Fruit fly (Drosophila melanogaster) whole organism, embryonic: Measurements from ENCODE around the gene CG3408.

Experiments used
- CG10366 ChIP-seq: fragments of 200-800 bp; sonication (Bioruptor generic); IDR thresholded peaks from 2 replicates; pipeline ENCODE4 v1.3.6; 2022; ENCODE audit warnings: missing biosample characterization, missing genetic modification characterization
- CG10959 ChIP-seq: fragments of 200-800 bp; sonication (Bioruptor generic); IDR thresholded peaks from 2 replicates; pipeline ENCODE4 v1.3.6; 2022; ENCODE audit warnings: missing biosample characterization, missing genetic modification characterization
- CG11504 ChIP-seq: fragments of 200-800 bp; sonication (Bioruptor generic); optimal IDR thresholded peaks from 3 replicates; lab custom pipeline; 2019; ENCODE audit warnings: missing biosample characterization, mild to moderate bottlenecking, missing genetic modification characterization, moderate library complexity
- CG12104 ChIP-seq: fragments of 200-800 bp; sonication (Bioruptor generic); optimal IDR thresholded peaks from 3 replicates; lab custom pipeline; 2016; ENCODE audit warnings: missing biosample characterization, missing genetic modification characterization
- CG12659 ChIP-seq: fragments of 200-800 bp; sonication (Bioruptor generic); optimal IDR thresholded peaks from 3 replicates; lab custom pipeline; 2017; ENCODE audit warnings: mild to moderate bottlenecking, missing biosample characterization, missing genetic modification reagents, missing genetic modification characterization
- CG14667 ChIP-seq: fragments of 200-800 bp; sonication (Bioruptor generic); IDR thresholded peaks from 2 replicates; pipeline ENCODE4 v1.3.6; 2022; ENCODE audit warnings: missing biosample characterization, missing genetic modification characterization
- CG15514 ChIP-seq: fragments of 200-800 bp; sonication (Bioruptor generic); optimal IDR thresholded peaks from 3 replicates; lab custom pipeline; 2017; ENCODE audit warnings: missing biosample characterization, missing genetic modification characterization, mild to moderate bottlenecking, moderate library complexity, missing genetic modification reagents
- CG15696 ChIP-seq: fragments of 200-800 bp; sonication (Bioruptor generic); optimal IDR thresholded peaks from 2 replicates; lab custom pipeline; 2019; ENCODE audit warnings: missing biosample characterization, mild to moderate bottlenecking, missing genetic modification characterization, moderate library complexity
- CG17612 ChIP-seq: fragments of 200-800 bp; sonication (Bioruptor generic); IDR thresholded peaks from 2 replicates; pipeline ENCODE4 v1.3.6; 2022; ENCODE audit warnings: missing biosample characterization, missing genetic modification characterization
- CG3163 ChIP-seq: fragments of 200-800 bp; sonication (Bioruptor generic); optimal IDR thresholded peaks from 3 replicates; lab custom pipeline; 2016; ENCODE audit warnings: missing biosample characterization, missing genetic modification characterization
- CG4360 ChIP-seq: fragments of 200-800 bp; sonication (Bioruptor generic); IDR thresholded peaks from 2 replicates; pipeline ENCODE4 v1.3.6; 2022; ENCODE audit warnings: missing biosample characterization, missing genetic modification characterization
- CG43689 ChIP-seq: fragments of 200-800 bp; sonication (Bioruptor generic); IDR thresholded peaks from 2 replicates; pipeline ENCODE4 v1.3.6; 2022; ENCODE audit warnings: missing biosample characterization, missing genetic modification characterization
- CG6791 ChIP-seq: fragments of 200-800 bp; sonication (Bioruptor generic); IDR thresholded peaks from 3 replicates; pipeline ENCODE4 v1.3.6; 2022; ENCODE audit warnings: missing biosample characterization, missing genetic modification characterization; ENCODE audit not compliant: partially characterized antibody
- CG7556 ChIP-seq: fragments of 200-800 bp; sonication (Bioruptor generic); optimal IDR thresholded peaks from 2 replicates; lab custom pipeline; 2017; ENCODE audit warnings: missing biosample characterization, mild to moderate bottlenecking, missing genetic modification characterization
- CG7839 ChIP-seq: fragments of 200-800 bp; sonication (Bioruptor generic); optimal IDR thresholded peaks from 3 replicates; lab custom pipeline; 2018; ENCODE audit warnings: missing biosample characterization, mild to moderate bottlenecking, missing genetic modification characterization, moderate library complexity
- CG8290 ChIP-seq, 3 experiments: fragments of 200-800 bp; sonication (Bioruptor generic); optimal IDR thresholded peaks; 2 replicates each; lab custom pipeline; 2016 to 2019; ENCODE audit warnings: missing biosample characterization in 3 of 3, missing genetic modification characterization in 3 of 3, mild to moderate bottlenecking in 2 of 3, moderate library complexity in 1 of 3
- CG8359 ChIP-seq: fragments of 200-800 bp; sonication (Bioruptor generic); optimal IDR thresholded peaks from 2 replicates; lab custom pipeline; 2017; ENCODE audit warnings: missing biosample characterization, mild to moderate bottlenecking, missing genetic modification characterization, borderline replicate concordance
- Dbx ChIP-seq: fragments of 200-800 bp; sonication (Bioruptor generic); IDR thresholded peaks from 3 replicates; pipeline ENCODE4 v1.3.6; 2022; ENCODE audit warnings: missing biosample characterization, missing genetic modification characterization
- Doc2 ChIP-seq: fragments of 200-800 bp; sonication (Bioruptor generic); IDR thresholded peaks from 2 replicates; pipeline ENCODE4 v1.3.6; 2022; ENCODE audit warnings: missing biosample characterization, missing genetic modification characterization
- Drgx ChIP-seq: fragments of 200-800 bp; sonication (Bioruptor generic); IDR thresholded peaks from 2 replicates; pipeline ENCODE4 v1.3.6; 2022; ENCODE audit warnings: missing biosample characterization, missing genetic modification characterization
- ERR ChIP-seq: fragments of 200-800 bp; sonication (Bioruptor generic); optimal IDR thresholded peaks from 2 replicates; lab custom pipeline; 2016; ENCODE audit warnings: missing biosample characterization, missing genetic modification characterization
- Elba2 ChIP-seq: fragments of 200-800 bp; sonication (Bioruptor generic); optimal IDR thresholded peaks from 3 replicates; lab custom pipeline; 2016; ENCODE audit warnings: missing biosample characterization, missing genetic modification characterization
- Ets97D ChIP-seq: fragments of 200-800 bp; sonication (Bioruptor generic); optimal IDR thresholded peaks from 3 replicates; lab custom pipeline; 2016; ENCODE audit warnings: missing biosample characterization, missing genetic modification characterization
- H15 ChIP-seq: fragments of 200-800 bp; sonication (Bioruptor generic); IDR thresholded peaks from 3 replicates; pipeline ENCODE4 v1.3.6; 2022; ENCODE audit warnings: missing biosample characterization, missing genetic modification characterization
- HLH3B ChIP-seq: fragments of 200-800 bp; sonication (Bioruptor generic); IDR thresholded peaks from 2 replicates; pipeline ENCODE4 v1.3.6; 2022; ENCODE audit warnings: missing biosample characterization, missing genetic modification characterization
- HmgZ ChIP-seq: fragments of 200-800 bp; sonication (Bioruptor generic); optimal IDR thresholded peaks from 2 replicates; lab custom pipeline; 2018; ENCODE audit warnings: missing biosample characterization, mild to moderate bottlenecking, missing genetic modification characterization
- Hmr ChIP-seq: fragments of 200-800 bp; sonication (Bioruptor generic); optimal IDR thresholded peaks from 3 replicates; lab custom pipeline; 2017; ENCODE audit warnings: mild to moderate bottlenecking, missing biosample characterization, missing genetic modification reagents, missing genetic modification characterization
- Lhr ChIP-seq: fragments of 200-800 bp; sonication (Bioruptor generic); optimal IDR thresholded peaks from 3 replicates; lab custom pipeline; 2017; ENCODE audit warnings: mild to moderate bottlenecking, missing biosample characterization, missing genetic modification reagents, missing genetic modification characterization
- Lim3 ChIP-seq: fragments of 200-800 bp; sonication (Bioruptor generic); IDR thresholded peaks from 2 replicates; pipeline ENCODE4 v1.3.6; 2022; ENCODE audit warnings: missing biosample characterization, missing genetic modification characterization
- Med ChIP-seq: fragments of 200-800 bp; sonication (Bioruptor generic); peaks from one replicate; lab custom pipeline; 2016; ENCODE audit warnings: missing biosample characterization, missing genetic modification characterization, mild to moderate bottlenecking, inconsistent platforms, moderate library complexity
- Six4 ChIP-seq: fragments of 200-800 bp; sonication (Bioruptor generic); optimal IDR thresholded peaks from 2 replicates; lab custom pipeline; 2016; ENCODE audit warnings: missing biosample characterization, missing genetic modification characterization
- Xrp1 ChIP-seq: fragments of 200-800 bp; sonication (Bioruptor generic); IDR thresholded peaks from 2 replicates; pipeline ENCODE4 v1.3.6; 2022; ENCODE audit warnings: missing biosample characterization, missing genetic modification characterization
- bcd ChIP-seq: fragments of 200-800 bp; sonication (Bioruptor generic); optimal IDR thresholded peaks from 2 replicates; lab custom pipeline; 2017; ENCODE audit warnings: missing biosample characterization, mild to moderate bottlenecking, missing genetic modification characterization
- ci ChIP-seq: fragments of 200-800 bp; sonication (Bioruptor generic); IDR thresholded peaks from 3 replicates; pipeline ENCODE4 v1.3.6; 2022; ENCODE audit warnings: missing biosample characterization, missing genetic modification characterization
- dmrt11E ChIP-seq: fragments of 200-800 bp; sonication (Bioruptor generic); optimal IDR thresholded peaks from 3 replicates; lab custom pipeline; 2018; ENCODE audit warnings: missing biosample characterization, mild to moderate bottlenecking, missing genetic modification characterization, moderate library complexity
- dysf ChIP-seq: fragments of 200-800 bp; sonication (Bioruptor generic); IDR thresholded peaks from 3 replicates; pipeline ENCODE4 v1.3.6; 2022; ENCODE audit warnings: missing biosample characterization, missing genetic modification characterization
- esg ChIP-seq: fragments of 200-800 bp; sonication (Bioruptor generic); conservative IDR thresholded peaks from 2 replicates; pipeline ENCODE4 v1.3.6; 2022; ENCODE audit warnings: missing biosample characterization, missing genetic modification characterization
- fd3F ChIP-seq: fragments of 200-800 bp; sonication (Bioruptor generic); optimal IDR thresholded peaks from 2 replicates; lab custom pipeline; 2018; ENCODE audit warnings: missing biosample characterization, mild to moderate bottlenecking, missing genetic modification characterization, moderate library complexity
- gem ChIP-seq: fragments of 200-800 bp; sonication (Bioruptor generic); optimal IDR thresholded peaks from 2 replicates; lab custom pipeline; 2019; ENCODE audit warnings: missing biosample characterization, mild to moderate bottlenecking, missing genetic modification characterization, moderate library complexity
- hkb ChIP-seq, 2 experiments: fragments of 200-800 bp in 1 of 2; fragments of >200 bp in 1 of 2; sonication (Bioruptor generic) in 1 of 2; IDR thresholded peaks in 1 of 2; optimal IDR thresholded peaks in 1 of 2; 2 replicates each; pipeline versions ENCODE4 v1.3.6 to Lab custom; 2017 to 2022; ENCODE audit warnings: missing biosample characterization in 1 of 2, missing genetic modification characterization in 1 of 2
- jumu ChIP-seq: fragments of 200-800 bp; sonication (Bioruptor generic); optimal IDR thresholded peaks from 3 replicates; lab custom pipeline; 2016; ENCODE audit warnings: missing biosample characterization, missing genetic modification characterization
- row ChIP-seq: fragments of 200-800 bp; sonication (Bioruptor generic); IDR thresholded peaks from 3 replicates; pipeline ENCODE4 v1.3.6; 2022; ENCODE audit warnings: missing biosample characterization, missing genetic modification characterization
- sisA ChIP-seq: fragments of 200-800 bp; sonication (Bioruptor generic); IDR thresholded peaks from 2 replicates; pipeline ENCODE4 v1.3.6; 2022; ENCODE audit warnings: missing biosample characterization, missing genetic modification characterization
- slbo ChIP-seq: fragments of 200-800 bp; sonication (Bioruptor generic); IDR thresholded peaks from 2 replicates; pipeline ENCODE4 v1.3.6; 2022; ENCODE audit warnings: missing biosample characterization, missing genetic modification characterization
- sqz ChIP-seq: fragments of 200-800 bp; sonication (Bioruptor generic); optimal IDR thresholded peaks from 3 replicates; lab custom pipeline; 2018; ENCODE audit warnings: missing biosample characterization, mild to moderate bottlenecking, missing genetic modification characterization
- trh ChIP-seq: fragments of 200-800 bp; sonication (Bioruptor generic); optimal IDR thresholded peaks from 2 replicates; lab custom pipeline; 2016; ENCODE audit warnings: missing biosample characterization, missing genetic modification characterization
- twi ChIP-seq: fragments of 200-800 bp; optimal IDR thresholded peaks from 2 replicates; lab custom pipeline; 2019; ENCODE audit warnings: missing biosample characterization, mild to moderate bottlenecking, missing genetic modification characterization, moderate library complexity
- vvl ChIP-seq: fragments of 200-800 bp; sonication (Bioruptor generic); IDR thresholded peaks from 2 replicates; pipeline ENCODE4 v1.3.6; 2022; ENCODE audit warnings: missing biosample characterization, missing genetic modification characterization

Gene CG3408

DNA sequence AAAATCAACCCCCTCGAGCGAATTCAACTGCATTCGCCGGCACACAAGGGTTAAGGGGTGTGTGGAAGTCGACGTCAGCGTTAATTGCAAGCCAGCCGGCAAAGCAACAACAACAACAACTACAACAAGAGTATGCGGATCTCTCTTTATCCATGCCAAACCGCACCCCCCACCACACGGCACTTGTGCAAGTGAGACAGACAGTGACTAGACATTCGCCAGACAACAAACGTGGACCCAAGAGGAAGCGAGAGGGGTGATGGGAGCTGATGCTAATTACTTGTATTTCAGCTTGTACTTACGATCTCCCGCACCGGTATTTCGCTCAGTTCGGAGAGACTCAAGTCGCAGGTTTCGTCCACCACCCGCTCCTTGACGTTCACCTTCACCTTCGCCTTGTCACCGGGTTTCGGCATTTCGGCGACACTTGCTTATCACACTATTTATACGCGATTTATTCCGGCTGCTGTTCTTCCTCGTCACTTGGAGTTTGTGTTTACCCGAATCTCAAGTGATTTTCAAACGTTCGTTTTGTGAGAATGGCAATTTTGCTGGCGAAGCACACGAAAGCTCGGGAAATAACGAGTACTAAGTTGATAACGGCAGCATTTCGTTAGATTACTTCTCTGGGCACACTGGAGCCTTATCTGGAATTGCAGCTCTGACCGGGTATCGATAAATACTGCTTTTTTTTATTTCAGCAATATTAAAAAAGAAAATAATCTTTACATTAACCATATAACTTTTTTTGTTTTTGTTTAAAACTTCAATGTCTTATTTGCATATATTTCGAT lies at the start of gene CG3408 (continued):
- TF ChIP-seq CG12104 (peak; percentile 7), CG15696 (tag; lab: Kevin White, UChicago) (no peak), CG12659 (GFP tag; lab: Kevin White, UChicago) (peak; percentile 71), CG43689 (GFP tag; lab: Robert Waterston, UW) (no peak), Ets97D (GFP tag; lab: Kevin White, UChicago) (peak; percentile 98), jumu (no peak), Lhr (GFP tag; lab: Kevin White, UChicago) (peak; percentile 82), CG3163 (no peak), trh (no peak), sqz (peak; percentile 64), bcd (no peak), Hmr (GFP tag; lab: Kevin White, UChicago) (peak; percentile 48), CG6791 (GFP tag; lab: Robert Waterston, UW) (0 out of 3 replicates have a peak, but pooled peaks have one; percentile 16), Six4 (GFP tag; lab: Kevin White, UChicago) (no peak), CG8359 (GFP tag; lab: Kevin White, UChicago) (no peak), HmgZ (tag; lab: Kevin White, UChicago) (peak; percentile 71), CG10959 (peak; percentile 74; the same call in 1 of the 2 replicates), Dbx (GFP tag; lab: Robert Waterston, UW) (0 out of 3 replicates have a peak, but pooled peaks have one; percentile 7), twi (tag; lab: Kevin White, UChicago) (no peak), hkb (optimal IDR thresholded peaks at IDR 0.05; lab: Kevin White, UChicago) (no peak), hkb (GFP tag; IDR thresholded peaks at IDR 0.05; lab: Robert Waterston, UW) (no peak), CG17612 (GFP tag; lab: Robert Waterston, UW) (no peak), CG7556 (GFP tag; lab: Kevin White, UChicago) (peak; percentile 6), Elba2 (GFP tag; lab: Kevin White, UChicago) (no peak), Xrp1 (GFP tag; lab: Robert Waterston, UW) (0 out of 2 replicates have a peak, but pooled peaks have one; percentile 18), CG7839 (tag; lab: Kevin White, UChicago) (peak; percentile 26), H15 (GFP tag; lab: Robert Waterston, UW) (no peak), CG15514 (GFP tag; lab: Kevin White, UChicago) (peak; percentile 73)

- TF ChIP-seq dysf (GFP tag; lab: Robert Waterston, UW) (0 out of 3 replicates have a peak, but pooled peaks have one; percentile 37), gem (peak; percentile 7), esg (GFP tag; lab: Robert Waterston, UW) (0 out of 2 replicates have a peak, but pooled peaks have one; percentile 12), vvl (peak; percentile 33; the same call in 1 of the 2 replicates), CG4360 (GFP tag; lab: Robert Waterston, UW) (no peak), ERR (no peak), Lim3 (no peak), hkb (optimal IDR thresholded peaks at IDR 0.05; lab: Kevin White, UChicago) (no peak), hkb (GFP tag; IDR thresholded peaks at IDR 0.05; lab: Robert Waterston, UW) (0 out of 2 replicates have a peak, but pooled peaks have one; percentile 17), Drgx (GFP tag; lab: Robert Waterston, UW) (peak; percentile 9; the same call in 1 of the 2 replicates), Doc2 (GFP tag; lab: Robert Waterston, UW) (no peak), dmrt11E (tag; lab: Kevin White, UChicago) (no peak), CG10366 (GFP tag; lab: Robert Waterston, UW) (peak; percentile 13; the same call in 1 of the 2 replicates), sisA (GFP tag; lab: Robert Waterston, UW) (0 out of 2 replicates have a peak, but pooled peaks have one; percentile 7), CG11504 (tag; lab: Kevin White, UChicago) (peak; percentile 14), fd3F (GFP tag; lab: Kevin White, UChicago) (no peak), Med (GFP tag; lab: Kevin White, UChicago) (peak; percentile 40), row (peak; percentile 38; the same call in 2 of the 3 replicates), ci (GFP tag; lab: Robert Waterston, UW) (0 out of 3 replicates have a peak, but pooled peaks have one; percentile 32), CG8290 (GFP tag; optimal IDR thresholded peaks at IDR 0.05; lab: Kevin White, UChicago) (no peak), CG8290 (tag; optimal IDR thresholded peaks at IDR 0.05; lab: Kevin White, UChicago) (no peak), HLH3B (GFP tag; lab: Robert Waterston, UW) (0 out of 2 replicates have a peak, but pooled peaks have one; percentile 33), slbo (0 out of 2 replicates have a peak, but pooled peaks have one; percentile 36), CG14667 (no peak)
Observed at dm6 chr3L:9559040-9559439, 49.7 kb upstream of the CG3408 start.
